Fruit fly (Drosophila melanogaster): Measurements from ENCODE around the gene CG32221.
A peak's percentile ranks its signal among the peaks of the same experiment; 100 is the strongest.

CG32221 gene

dm6 chr3L:19817807-19818531 is 16.5 kb upstream of the CG32221 start, which contains the start of the genes Fibp and Deaf1 (continued):
- TF ChIP-seq CG16815 (GFP tag; optimal IDR thresholded peaks at IDR 0.05): peak; percentile 74
- no peak for TF ChIP-seq danr (GFP tag; IDR thresholded peaks at IDR 0.05)
- no peak for TF ChIP-seq bowl (GFP tag; IDR thresholded peaks at IDR 0.05)
- peak; percentile 66 for TF ChIP-seq kay (GFP tag; optimal IDR thresholded peaks at IDR 0.05)
- TF ChIP-seq PHDP (tag; optimal IDR thresholded peaks at IDR 0.05): peak; percentile 68
- peak; percentile 69 for TF ChIP-seq CG2116 (GFP tag; optimal IDR thresholded peaks at IDR 0.05)
- TF ChIP-seq fd64A (GFP tag; optimal IDR thresholded peaks at IDR 0.05): no peak
- peak; percentile 75 for TF ChIP-seq CG9215 (GFP tag; IDR thresholded peaks at IDR 0.05)
- peak; percentile 82 for TF ChIP-seq Rfx (GFP tag; IDR thresholded peaks at IDR 0.05)
- TF ChIP-seq H15 (GFP tag; IDR thresholded peaks at IDR 0.05): peak; percentile 68
- TF ChIP-seq CG7357 (GFP tag; IDR thresholded peaks at IDR 0.05): peak; percentile 34; the same call in 1 of the 3 replicates
- TF ChIP-seq MTF-1 (GFP tag; optimal IDR thresholded peaks at IDR 0.05; ENCODE audit: borderline replicate concordance): no peak
- peak; percentile 50 for TF ChIP-seq CG3995 (GFP tag; optimal IDR thresholded peaks at IDR 0.05)
- peak; percentile 75 to 80 for TF ChIP-seq chif (GFP tag; optimal IDR thresholded peaks at IDR 0.05)
- peak; percentile 58 for TF ChIP-seq CG17186 (GFP tag; optimal IDR thresholded peaks at IDR 0.05)
- TF ChIP-seq Dad (GFP tag; optimal IDR thresholded peaks at IDR 0.05): peak; percentile 79
- TF ChIP-seq az2 (GFP tag; optimal IDR thresholded peaks at IDR 0.05): peak; percentile 77
- peak; percentile 90 for TF ChIP-seq CG2120 (GFP tag; optimal IDR thresholded peaks at IDR 0.05)
- peak; percentile 74 for TF ChIP-seq CG18599 (GFP tag; optimal IDR thresholded peaks at IDR 0.05)
- TF ChIP-seq abd-A (tag; optimal IDR thresholded peaks at IDR 0.05): no peak
- TF ChIP-seq mld (GFP tag; IDR thresholded peaks at IDR 0.05; ENCODE audit: partially characterized antibody): peak; percentile 97
- peak; percentile 34 for TF ChIP-seq BtbVII (GFP tag; optimal IDR thresholded peaks at IDR 0.05)
- peak; percentile 43 for TF ChIP-seq CG12236 (GFP tag; optimal IDR thresholded peaks at IDR 0.05)
- TF ChIP-seq her (GFP tag; optimal IDR thresholded peaks at IDR 0.05): peak; percentile 46
- TF ChIP-seq Antp (GFP tag; optimal IDR thresholded peaks at IDR 0.05): peak; percentile 85
- peak; percentile 70 for TF ChIP-seq Ptx1 (GFP tag; IDR thresholded peaks at IDR 0.05)
- TF ChIP-seq lola (GFP tag; optimal IDR thresholded peaks at IDR 0.05): peak in 1 of 3 experiments; percentile 82
- no peak for TF ChIP-seq tio (GFP tag; optimal IDR thresholded peaks at IDR 0.05)

- TF ChIP-seq Bgb (GFP tag; IDR thresholded peaks at IDR 0.05; ENCODE audit: partially characterized antibody) (peak; percentile 31), knrl (GFP tag; IDR thresholded peaks at IDR 0.05; ENCODE audit: partially characterized antibody) (no peak), slp2 (GFP tag; optimal IDR thresholded peaks at IDR 0.05) (no peak), CG34422 (GFP tag; IDR thresholded peaks at IDR 0.05) (peak; percentile 10; the same call in 1 of the 3 replicates), CG32767 (GFP tag; IDR thresholded peaks at IDR 0.05) (peak; percentile 80), MESR4 (GFP tag; optimal IDR thresholded peaks at IDR 0.05) (peak; percentile 28), seq (GFP tag; IDR thresholded peaks at IDR 0.05) (peak; percentile 28; the same call in 1 of the 2 replicates), Chrac-16 (GFP tag; optimal IDR thresholded peaks at IDR 0.05) (no peak), E2f2 (GFP tag; IDR thresholded peaks at IDR 0.05) (peak; percentile 23; the same call in 1 of the 2 replicates), nerfin-1 (tag; optimal IDR thresholded peaks at IDR 0.05) (peak; percentile 3), Dip2 (GFP tag; IDR thresholded peaks at IDR 0.05) (no peak), CG10321 (GFP tag; IDR thresholded peaks at IDR 0.05) (0 out of 2 replicates have a peak, but pooled peaks have one; percentile 14), ssp (GFP tag; IDR thresholded peaks at IDR 0.05) (no peak), bsh (GFP tag; optimal IDR thresholded peaks at IDR 0.05) (no peak), ato (GFP tag; IDR thresholded peaks at IDR 0.05; ENCODE audit: partially characterized antibody) (0 out of 2 replicates have a peak, but pooled peaks have one; percentile 17), nom (GFP tag; optimal IDR thresholded peaks at IDR 0.05) (peak; percentile 10), CG15514 (GFP tag; optimal IDR thresholded peaks at IDR 0.05) (peak; percentile 98), CG10462 (GFP tag; optimal IDR thresholded peaks at IDR 0.05) (no peak), CG31441 (GFP tag; IDR thresholded peaks at IDR 0.05) (no peak), CG34224 (GFP tag; IDR thresholded peaks at IDR 0.05; ENCODE audit: partially characterized antibody) (no peak), crol (GFP tag; IDR thresholded peaks at IDR 0.05) (peak; percentile 94), MBD-R2 (GFP tag; IDR thresholded peaks at IDR 0.05) (peak; percentile 10; the same call in 1 of the 2 replicates)
Measured at dm6 chr3L:19818701-19819100, 15.8 kb upstream of the CG32221 start.
